Fruit fly (Drosophila melanogaster): Measurements from ENCODE around the gene Cdk5alpha.

The Cdk5alpha gene

dm6 chr2L:10314327-10315210 is 3.8 kb upstream of the Cdk5alpha start, which contains the start of the genes Usp14 and CG4972 (continued):
- no peak for TF ChIP-seq Eip78C (GFP tag)
- TF ChIP-seq vri (GFP tag; optimal IDR thresholded peaks at IDR 0.05), result no peak
- TF ChIP-seq pdm3 (GFP tag; optimal IDR thresholded peaks at IDR 0.05), result no peak
- no peak for TF ChIP-seq CG7368 (GFP tag; optimal IDR thresholded peaks at IDR 0.05)
- TF ChIP-seq Met (GFP tag; optimal IDR thresholded peaks at IDR 0.05), result no peak
- peak; percentile 6 for TF ChIP-seq esn (GFP tag; optimal IDR thresholded peaks at IDR 0.05)
- TF ChIP-seq Ets96B (tag; optimal IDR thresholded peaks at IDR 0.05), result no peak
- no peak for TF ChIP-seq lz (GFP tag; optimal IDR thresholded peaks at IDR 0.05)
- TF ChIP-seq Hr39 (GFP tag; optimal IDR thresholded peaks at IDR 0.05), result no peak

- peak; percentile 69 for TF ChIP-seq fkh (GFP tag; optimal IDR thresholded peaks at IDR 0.05)
- TF ChIP-seq CG4318 (GFP tag; optimal IDR thresholded peaks at IDR 0.05), result no peak
- TF ChIP-seq Lpt (GFP tag; optimal IDR thresholded peaks at IDR 0.05), result no peak
- TF ChIP-seq esn (GFP tag; optimal IDR thresholded peaks at IDR 0.05), result no peak
Measured at dm6 chr2L:10311822-10312221, 1.1 kb upstream of the Cdk5alpha start.

- peak; percentile 70 for TF ChIP-seq vri (GFP tag; optimal IDR thresholded peaks at IDR 0.05)
- TF ChIP-seq CG11902 (GFP tag; optimal IDR thresholded peaks at IDR 0.05), result peak; percentile 31
- TF ChIP-seq Smox (GFP tag; optimal IDR thresholded peaks at IDR 0.05), result no peak
- no peak for TF ChIP-seq CG6276 (GFP tag; optimal IDR thresholded peaks at IDR 0.05)
- TF ChIP-seq net (GFP tag; optimal IDR thresholded peaks at IDR 0.05), result no peak
- peak; percentile 46 for TF ChIP-seq CG6854 (GFP tag; optimal IDR thresholded peaks at IDR 0.05)
- TF ChIP-seq CG11762 (GFP tag; optimal IDR thresholded peaks at IDR 0.05; ENCODE audit: insufficient read depth), result peak; percentile 36
- TF ChIP-seq CG6792 (GFP tag; optimal IDR thresholded peaks at IDR 0.05), result peak; percentile 74
- TF ChIP-seq Eip75B (GFP tag; optimal IDR thresholded peaks at IDR 0.05), result peak; percentile 58
- peak; percentile 51 for TF ChIP-seq CG31627 (GFP tag; optimal IDR thresholded peaks at IDR 0.05)
- TF ChIP-seq CG32006 (GFP tag; optimal IDR thresholded peaks at IDR 0.05), result no peak
- TF ChIP-seq CG3919 (GFP tag; optimal IDR thresholded peaks at IDR 0.05), result no peak
- no peak for TF ChIP-seq fd85E (GFP tag; optimal IDR thresholded peaks at IDR 0.05)
- TF ChIP-seq lz (GFP tag; optimal IDR thresholded peaks at IDR 0.05), result peak; percentile 61
- TF ChIP-seq CG3032 (tag; optimal IDR thresholded peaks at IDR 0.05), result peak; percentile 74
- peak; percentile 59 for TF ChIP-seq Lpt (GFP tag; optimal IDR thresholded peaks at IDR 0.05)
- peak; percentile 77 for TF ChIP-seq esn (GFP tag; optimal IDR thresholded peaks at IDR 0.05)
- peak; percentile 90 for TF ChIP-seq Eip78C (GFP tag)
- peak; percentile 26 for TF ChIP-seq CG9139 (GFP tag; optimal IDR thresholded peaks at IDR 0.05)
- peak; percentile 55 for TF ChIP-seq cyc (GFP tag; optimal IDR thresholded peaks at IDR 0.05)
- TF ChIP-seq salr (GFP tag; optimal IDR thresholded peaks at IDR 0.05), result peak; percentile 7 to 53
- no peak for TF ChIP-seq CG7368 (GFP tag; optimal IDR thresholded peaks at IDR 0.05)
- TF ChIP-seq eg (GFP tag; IDR thresholded peaks at IDR 0.05), result no peak; the same call in 2 of the 3 replicates
- no peak for TF ChIP-seq Hr39 (GFP tag; optimal IDR thresholded peaks at IDR 0.05)
- no peak for TF ChIP-seq CG10669 (GFP tag; optimal IDR thresholded peaks at IDR 0.05)
- TF ChIP-seq Gug (GFP tag; IDR thresholded peaks at IDR 0.05), result peak; percentile 63
- TF ChIP-seq Sox15 (GFP tag; optimal IDR thresholded peaks at IDR 0.05), result peak; percentile 16
- no peak for TF ChIP-seq Hr38 (GFP tag; optimal IDR thresholded peaks at IDR 0.05)
- TF ChIP-seq CG34406 (GFP tag; optimal IDR thresholded peaks at IDR 0.05), result peak; percentile 70
- TF ChIP-seq dsx (GFP tag; optimal IDR thresholded peaks at IDR 0.05; ENCODE audit: poor library complexity, severe bottlenecking), result peak; percentile 94
- TF ChIP-seq Ets21C (GFP tag; optimal IDR thresholded peaks at IDR 0.05), result peak; percentile 22
- peak; percentile 66 for TF ChIP-seq topi (GFP tag; optimal IDR thresholded peaks at IDR 0.05)
- peak; percentile 80 for TF ChIP-seq CG10631 (GFP tag; optimal IDR thresholded peaks at IDR 0.05)
- peak; percentile 77 for TF ChIP-seq Ets96B (tag; optimal IDR thresholded peaks at IDR 0.05)
- TF ChIP-seq CG15336 (GFP tag; IDR thresholded peaks at IDR 0.05), result peak; percentile 87
- TF ChIP-seq pdm3 (GFP tag; optimal IDR thresholded peaks at IDR 0.05), result no peak
- peak; percentile 56 for TF ChIP-seq Blimp-1 (GFP tag; optimal IDR thresholded peaks at IDR 0.05)
- peak; percentile 74 for TF ChIP-seq Hr4 (GFP tag; optimal IDR thresholded peaks at IDR 0.05)
- TF ChIP-seq fkh (GFP tag; optimal IDR thresholded peaks at IDR 0.05), result no peak
- no peak for TF ChIP-seq svp (GFP tag)
- TF ChIP-seq spab (GFP tag; optimal IDR thresholded peaks at IDR 0.05), result no peak
Measured at dm6 chr2L:10306518-10307260, 4.1 kb downstream of the Cdk5alpha start, which contains the start of the genes CG5390 and CG4968. Gene CG5390, minus strand, starts transcription at chr2L:10306594. Gene CG4968, plus strand, starts transcription at chr2L:10306922.
